Worm (Caenorhabditis elegans): ENCODE results near the gene iff-2.

Gene iff-2

DNA sequence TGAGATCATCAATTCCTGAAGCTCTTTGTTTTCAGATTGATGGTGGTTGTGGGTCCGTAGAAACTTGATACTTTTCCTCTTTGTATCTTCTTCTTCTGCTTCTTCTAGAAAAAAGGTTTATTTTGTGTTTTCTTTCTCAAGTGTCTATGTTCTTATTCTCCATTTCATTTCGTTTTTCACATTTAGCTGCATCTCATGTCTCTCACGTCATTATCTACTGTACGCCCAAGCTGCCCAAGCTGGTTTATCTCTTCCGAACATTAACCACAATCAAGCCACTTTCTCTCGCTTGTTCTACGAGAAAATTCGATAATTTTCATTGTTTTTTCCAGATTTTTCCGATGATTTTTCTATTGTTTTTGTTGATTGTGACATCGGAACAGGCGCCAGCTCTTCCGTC lies 38.0 kb upstream of the iff-2 start, which contains the start of gene F28C6.5:
Gene F28C6.5, plus strand, starts transcription at position 301 of the 400 bp plus-strand sequence.
- TF ChIP-seq madf-9 (GFP tag; conservative IDR thresholded peaks at IDR 0.05) = no peak
- no peak for TF ChIP-seq nhr-42 (GFP tag; IDR thresholded peaks at IDR 0.05)
- no peak for TF ChIP-seq hif-1 (tag; optimal IDR thresholded peaks at IDR 0.05)
- TF ChIP-seq mep-1 (tag; optimal IDR thresholded peaks at IDR 0.05) = no peak
- TF ChIP-seq mdt-29 (GFP tag; IDR thresholded peaks at IDR 0.05) = no peak
- no peak for TF ChIP-seq nhr-6 (tag; optimal IDR thresholded peaks at IDR 0.05)
- TF ChIP-seq ZK337.2 (GFP tag; IDR thresholded peaks at IDR 0.05) = no peak
- TF ChIP-seq nhr-11 (tag; optimal IDR thresholded peaks at IDR 0.05) = no peak
- no peak for TF ChIP-seq F44E2.7 (GFP tag; IDR thresholded peaks at IDR 0.05)
- no peak for TF ChIP-seq Y75B8A.6 (GFP tag; IDR thresholded peaks at IDR 0.05)
- no peak for TF ChIP-seq cey-2 (tag; optimal IDR thresholded peaks at IDR 0.05; ENCODE audit: borderline replicate concordance, insufficient read depth)
- no peak for TF ChIP-seq nhr-28 (tag; optimal IDR thresholded peaks at IDR 0.05)
- no peak for TF ChIP-seq gei-8 (GFP tag; optimal IDR thresholded peaks at IDR 0.05)

ce11 chrII:8593840-8594625 lies 32.9 kb upstream of the iff-2 start, which contains the start of gene aptf-3:
TSS of gene aptf-3 (plus strand) at chrII:8594190.
- no peak for TF ChIP-seq nhr-42 (GFP tag; IDR thresholded peaks at IDR 0.05)
- TF ChIP-seq madf-5 (GFP tag; IDR thresholded peaks at IDR 0.05) = no peak
- TF ChIP-seq tra-1 (GFP tag; IDR thresholded peaks at IDR 0.05) = no peak
- no peak for TF ChIP-seq unc-130 (GFP tag; optimal IDR thresholded peaks at IDR 0.05)
- TF ChIP-seq unc-62 (GFP tag; optimal IDR thresholded peaks at IDR 0.05 in 1 of 2) = peak in 1 of 2 experiments; percentile 94
- TF ChIP-seq unc-62 (tag; optimal IDR thresholded peaks at IDR 0.05) = no peak
- no peak for TF ChIP-seq ceh-20 (GFP tag; IDR thresholded peaks at IDR 0.05)

DNA sequence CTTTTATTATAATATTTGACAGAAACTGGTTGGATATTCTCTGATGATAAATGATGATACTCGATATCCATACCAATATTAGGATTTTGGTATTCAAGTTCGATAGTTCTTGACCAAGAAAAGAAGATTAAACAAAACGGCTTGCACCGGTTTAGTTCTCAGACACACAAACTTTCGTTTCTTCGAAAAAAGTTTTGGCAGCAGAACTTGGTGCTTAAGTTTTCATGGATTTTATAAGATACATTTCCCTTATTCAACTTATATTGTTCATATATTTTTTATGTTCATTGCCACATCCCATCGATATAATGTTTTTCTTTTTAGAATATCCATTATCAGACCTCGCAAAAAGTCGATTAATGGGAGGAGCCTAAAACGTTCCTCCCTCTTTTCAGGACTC lies 29.5 kb upstream of the iff-2 start, which contains the start of gene aptf-4:
Gene aptf-4, plus strand, starts transcription at position 301 of the 400 bp plus-strand sequence.
- TF ChIP-seq hif-1 (tag; optimal IDR thresholded peaks at IDR 0.05) = no peak
- no peak for TF ChIP-seq madf-5 (GFP tag; IDR thresholded peaks at IDR 0.05)
- no peak for TF ChIP-seq gei-8 (GFP tag; optimal IDR thresholded peaks at IDR 0.05)
- no peak for TF ChIP-seq T20F7.1 (GFP tag; optimal IDR thresholded peaks at IDR 0.05)

DNA sequence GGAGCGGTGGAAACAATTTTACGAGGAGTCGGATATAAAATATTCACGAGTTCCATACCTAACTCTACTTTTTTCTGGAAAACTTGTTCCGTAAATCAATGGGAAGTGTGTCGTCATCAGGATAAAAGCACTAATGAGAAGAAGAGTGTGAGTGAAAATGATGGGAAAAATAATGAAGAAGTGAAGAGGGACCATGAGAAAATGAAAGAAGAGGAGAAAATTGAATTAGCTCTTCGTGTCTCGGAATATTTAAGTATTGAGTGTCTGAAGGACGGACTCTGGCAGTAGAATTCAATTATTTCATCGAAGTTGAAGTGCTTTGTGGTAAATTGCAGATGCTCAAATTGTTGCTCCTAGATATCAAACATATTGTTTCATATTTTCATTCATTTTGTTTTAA lies 28.1 kb upstream of the iff-2 start:
- no peak for TF ChIP-seq unc-130 (GFP tag; optimal IDR thresholded peaks at IDR 0.05)
- TF ChIP-seq mes-2 (tag; optimal IDR thresholded peaks at IDR 0.05; ENCODE audit: poor library complexity, severe bottlenecking) = no peak
- no peak for TF ChIP-seq ceh-32 (tag; optimal IDR thresholded peaks at IDR 0.05; ENCODE audit: poor library complexity)
- no peak for TF ChIP-seq zag-1 (tag; optimal IDR thresholded peaks at IDR 0.05)
- no peak for TF ChIP-seq nhr-48 (tag; optimal IDR thresholded peaks at IDR 0.05)
- TF ChIP-seq zip-11 (GFP tag; IDR thresholded peaks at IDR 0.05) = no peak
- TF ChIP-seq nhr-42 (GFP tag; IDR thresholded peaks at IDR 0.05) = no peak
- no peak for TF ChIP-seq ceh-62 (tag; optimal IDR thresholded peaks at IDR 0.05)
- TF ChIP-seq R02D3.7 (tag; optimal IDR thresholded peaks at IDR 0.05) = no peak
- TF ChIP-seq aha-1 (tag) = peak; percentile 53
- TF ChIP-seq lim-7 (GFP tag; IDR thresholded peaks at IDR 0.05) = no peak
- TF ChIP-seq set-16 (GFP tag; IDR thresholded peaks at IDR 0.05) = no peak
- TF ChIP-seq ces-1 (GFP tag; optimal IDR thresholded peaks at IDR 0.05) = peak; percentile 85
- TF ChIP-seq unc-62 (GFP tag; optimal IDR thresholded peaks at IDR 0.05 in 1 of 2) = peak in 1 of 2 experiments; percentile 91
- no peak for TF ChIP-seq unc-62 (tag; optimal IDR thresholded peaks at IDR 0.05)
- no peak for TF ChIP-seq Y75B8A.6 (GFP tag; IDR thresholded peaks at IDR 0.05)
- TF ChIP-seq saeg-2 (GFP tag; IDR thresholded peaks at IDR 0.05) = no peak
- no peak for TF ChIP-seq Y48G9A.11 (GFP tag; IDR thresholded peaks at IDR 0.05)
- no peak for TF ChIP-seq hlh-11 (tag; optimal IDR thresholded peaks at IDR 0.05)
- no peak for TF ChIP-seq ceh-20 (GFP tag; IDR thresholded peaks at IDR 0.05)
- TF ChIP-seq ctbp-1 (GFP tag; IDR thresholded peaks at IDR 0.05) = no peak
- no peak for TF ChIP-seq mxl-3 (GFP tag; optimal IDR thresholded peaks at IDR 0.05)
